Fruit fly (Drosophila melanogaster): ENCODE measurements around the gene CG10559.

- TF ChIP-seq CG13204 (GFP tag; optimal IDR thresholded peaks at IDR 0.05) (no peak), CG8159 (tag; optimal IDR thresholded peaks at IDR 0.05) (no peak), Ets98B (GFP tag; IDR thresholded peaks at IDR 0.05) (no peak)
Measured at dm6 chr3R:25279796-25280350, 36.0 kb downstream of the CG10559 start, which contains the start of gene CG10514.

Data from whole organism, pupa.